Fruit fly (Drosophila melanogaster) whole organism, embryonic: ENCODE data around the gene nenya.

Experiments
- Atf-2 ChIP-seq: fragments of 200-800 bp; sonication (Bioruptor generic); optimal IDR thresholded peaks from 2 replicates; lab custom pipeline; 2016; ENCODE audit warnings: missing biosample characterization, missing genetic modification characterization
- Atf3 ChIP-seq: fragments of 200-800 bp; sonication (Bioruptor generic); optimal IDR thresholded peaks from 3 replicates; lab custom pipeline; 2016; ENCODE audit warnings: missing biosample characterization, missing genetic modification characterization
- BEAF-32 ChIP-seq: fragments of 200-800 bp; sonication (Bioruptor generic); optimal IDR thresholded peaks from 3 replicates; lab custom pipeline; 2017; ENCODE audit warnings: missing biosample characterization, missing genetic modification characterization, mild to moderate bottlenecking, moderate library complexity, missing genetic modification reagents
- Bteb2 ChIP-seq: fragments of 200-800 bp; sonication (Bioruptor generic); optimal IDR thresholded peaks from 2 replicates; lab custom pipeline; 2016; ENCODE audit warnings: missing biosample characterization, missing genetic modification characterization
- CG10267 ChIP-seq: fragments of 200-800 bp; sonication (Bioruptor generic); optimal IDR thresholded peaks from 2 replicates; lab custom pipeline; 2018; ENCODE audit warnings: missing biosample characterization, mild to moderate bottlenecking, missing genetic modification characterization, moderate library complexity
- CG10431 ChIP-seq: fragments of 200-800 bp; sonication (Bioruptor generic); optimal IDR thresholded peaks from 3 replicates; lab custom pipeline; 2018; ENCODE audit warnings: missing biosample characterization, mild to moderate bottlenecking, missing genetic modification characterization
- CG15011 ChIP-seq: fragments of 200-800 bp; sonication (Bioruptor generic); optimal IDR thresholded peaks from 3 replicates; lab custom pipeline; 2018; ENCODE audit warnings: missing biosample characterization, mild to moderate bottlenecking, missing genetic modification characterization
- CG15479 ChIP-seq: fragments of 200-800 bp; sonication (Bioruptor generic); optimal IDR thresholded peaks from 3 replicates; lab custom pipeline; 2019; ENCODE audit warnings: missing biosample characterization, mild to moderate bottlenecking, missing genetic modification characterization, moderate library complexity
- CG15514 ChIP-seq: fragments of 200-800 bp; sonication (Bioruptor generic); optimal IDR thresholded peaks from 3 replicates; lab custom pipeline; 2017; ENCODE audit warnings: missing biosample characterization, missing genetic modification characterization, mild to moderate bottlenecking, moderate library complexity, missing genetic modification reagents
- CG17359 ChIP-seq: fragments of 200-800 bp; sonication (Bioruptor generic); optimal IDR thresholded peaks from 3 replicates; lab custom pipeline; 2018; ENCODE audit warnings: missing biosample characterization, mild to moderate bottlenecking, missing genetic modification characterization, moderate library complexity
- CG17385 ChIP-seq: fragments of 200-800 bp; sonication (Bioruptor generic); optimal IDR thresholded peaks from 3 replicates; lab custom pipeline; 2018; ENCODE audit warnings: missing biosample characterization, mild to moderate bottlenecking, missing genetic modification characterization
- CG17568 ChIP-seq: fragments of 200-800 bp; sonication (Bioruptor generic); optimal IDR thresholded peaks from 2 replicates; lab custom pipeline; 2018; ENCODE audit warnings: missing biosample characterization, mild to moderate bottlenecking, missing genetic modification characterization, moderate library complexity
- CG18764 ChIP-seq: fragments of 200-800 bp; sonication (Bioruptor generic); optimal IDR thresholded peaks from 3 replicates; lab custom pipeline; 2016; ENCODE audit warnings: missing biosample characterization, missing genetic modification characterization
- CG2875 ChIP-seq: fragments of 200-800 bp; sonication (Bioruptor generic); optimal IDR thresholded peaks from 2 replicates; lab custom pipeline; 2017; ENCODE audit warnings: missing biosample characterization, mild to moderate bottlenecking, missing genetic modification characterization, missing genetic modification reagents
- CG33213 ChIP-seq: fragments of 200-800 bp; sonication (Bioruptor generic); optimal IDR thresholded peaks from 3 replicates; lab custom pipeline; 2016; ENCODE audit warnings: missing biosample characterization, missing genetic modification characterization
- CG3726 ChIP-seq: fragments of 200-800 bp; sonication (Bioruptor generic); IDR thresholded peaks from 3 replicates; pipeline ENCODE4, ENCODE4 v1.3.6; 2022; ENCODE audit warnings: missing biosample characterization, missing genetic modification characterization
- CG3838 ChIP-seq: fragments of 200-800 bp; sonication (Bioruptor generic); optimal IDR thresholded peaks from 3 replicates; lab custom pipeline; 2016; ENCODE audit warnings: missing biosample characterization, missing genetic modification characterization
- CG4282 ChIP-seq: fragments of 200-800 bp; sonication (Bioruptor generic); optimal IDR thresholded peaks from 2 replicates; lab custom pipeline; 2016; ENCODE audit warnings: missing biosample characterization, missing genetic modification characterization
- CG4617 ChIP-seq: fragments of 200-800 bp; sonication (Bioruptor generic); optimal IDR thresholded peaks from 3 replicates; lab custom pipeline; 2016; ENCODE audit warnings: missing biosample characterization, missing genetic modification characterization, borderline replicate concordance
- CG6654 ChIP-seq: fragments of 200-800 bp; sonication (Bioruptor generic); optimal IDR thresholded peaks from 2 replicates; lab custom pipeline; 2017; ENCODE audit warnings: missing biosample characterization, mild to moderate bottlenecking, missing genetic modification characterization
- CG6813 ChIP-seq: fragments of 200-800 bp; sonication (Bioruptor generic); optimal IDR thresholded peaks from 2 replicates; lab custom pipeline; 2017; ENCODE audit warnings: missing biosample characterization, missing genetic modification characterization, mild to moderate bottlenecking, moderate library complexity, missing genetic modification reagents
- CG6854 ChIP-seq: fragments of 200-800 bp; sonication (Bioruptor generic); optimal IDR thresholded peaks from 3 replicates; lab custom pipeline; 2017; ENCODE audit warnings: missing biosample characterization, mild to moderate bottlenecking, missing genetic modification characterization
- CG9876 ChIP-seq: fragments of 200-800 bp; sonication (Bioruptor generic); optimal IDR thresholded peaks from 2 replicates; lab custom pipeline; 2016; ENCODE audit warnings: missing biosample characterization, missing genetic modification characterization
- Dbx ChIP-seq: fragments of 200-800 bp; sonication (Bioruptor generic); IDR thresholded peaks from 3 replicates; pipeline ENCODE4 v1.3.6; 2022; ENCODE audit warnings: missing biosample characterization, missing genetic modification characterization
- Dek ChIP-seq: fragments of 200-800 bp; sonication (Bioruptor generic); optimal IDR thresholded peaks from 3 replicates; lab custom pipeline; 2019; ENCODE audit warnings: missing biosample characterization, mild to moderate bottlenecking, missing genetic modification characterization, moderate library complexity
- Fer3 ChIP-seq: fragments of 200-800 bp; sonication (Bioruptor generic); optimal IDR thresholded peaks from 2 replicates; lab custom pipeline; 2018; ENCODE audit warnings: missing biosample characterization, mild to moderate bottlenecking, missing genetic modification characterization, moderate library complexity
- H15 ChIP-seq: fragments of 200-800 bp; sonication (Bioruptor generic); IDR thresholded peaks from 3 replicates; pipeline ENCODE4 v1.3.6; 2022; ENCODE audit warnings: missing biosample characterization, missing genetic modification characterization
- HmgZ ChIP-seq: fragments of 200-800 bp; sonication (Bioruptor generic); optimal IDR thresholded peaks from 2 replicates; lab custom pipeline; 2018; ENCODE audit warnings: missing biosample characterization, mild to moderate bottlenecking, missing genetic modification characterization
- Hsf ChIP-seq: fragments of 200-800 bp; sonication (Bioruptor generic); optimal IDR thresholded peaks from 3 replicates; lab custom pipeline; 2016; ENCODE audit warnings: missing biosample characterization, missing genetic modification characterization
- Scr ChIP-seq: fragments of 200-800 bp; sonication (Bioruptor generic); IDR thresholded peaks from 2 replicates; pipeline ENCODE4 v1.3.6; 2022; ENCODE audit warnings: missing biosample characterization, missing genetic modification characterization; ENCODE audit not compliant: partially characterized antibody
- TFAM ChIP-seq: fragments of 200-800 bp; sonication (Bioruptor generic); optimal IDR thresholded peaks from 2 replicates; lab custom pipeline; 2017; ENCODE audit warnings: missing biosample characterization, missing genetic modification characterization, inconsistent platforms
- Xbp1 ChIP-seq: fragments of 200-800 bp; sonication (Bioruptor generic); optimal IDR thresholded peaks from 3 replicates; lab custom pipeline; 2016; ENCODE audit warnings: missing biosample characterization, mild to moderate bottlenecking, missing genetic modification characterization
- ato ChIP-seq: fragments of 200-800 bp; sonication (Bioruptor generic); IDR thresholded peaks from 2 replicates; pipeline ENCODE4 v1.3.6; 2022; ENCODE audit warnings: missing biosample characterization, missing genetic modification characterization; ENCODE audit not compliant: partially characterized antibody
- crp ChIP-seq, 2 experiments: fragments of 200-800 bp; sonication (Bioruptor generic); optimal IDR thresholded peaks; 2 replicates in 1 of 2; 3 replicates in 1 of 2; lab custom pipeline; 2017; ENCODE audit warnings: missing biosample characterization in 2 of 2, missing genetic modification characterization in 2 of 2, mild to moderate bottlenecking in 1 of 2, moderate library complexity in 1 of 2
- dmrt11E ChIP-seq: fragments of 200-800 bp; sonication (Bioruptor generic); optimal IDR thresholded peaks from 3 replicates; lab custom pipeline; 2018; ENCODE audit warnings: missing biosample characterization, mild to moderate bottlenecking, missing genetic modification characterization, moderate library complexity
- esg ChIP-seq: fragments of 200-800 bp; sonication (Bioruptor generic); conservative IDR thresholded peaks from 2 replicates; pipeline ENCODE4 v1.3.6; 2022; ENCODE audit warnings: missing biosample characterization, missing genetic modification characterization
- exex ChIP-seq: fragments of 200-800 bp; sonication (Bioruptor generic); optimal IDR thresholded peaks from 4 replicates; lab custom pipeline; 2018; ENCODE audit warnings: missing biosample characterization, mild to moderate bottlenecking, missing genetic modification characterization, moderate library complexity
- grau ChIP-seq: fragments of 200-800 bp; optimal IDR thresholded peaks from 3 replicates; lab custom pipeline; 2019; ENCODE audit warnings: missing biosample characterization, mild to moderate bottlenecking, missing genetic modification characterization, moderate library complexity
- ham ChIP-seq: fragments of 200-800 bp; sonication (Bioruptor generic); IDR thresholded peaks from 2 replicates; pipeline ENCODE4 v1.3.6; 2022; ENCODE audit warnings: missing biosample characterization, missing genetic modification characterization
- her ChIP-seq: fragments of 200-800 bp; sonication (Bioruptor generic); optimal IDR thresholded peaks from 2 replicates; lab custom pipeline; 2016; ENCODE audit warnings: missing biosample characterization, missing genetic modification characterization
- jing ChIP-seq: fragments of 200-800 bp; sonication (Bioruptor generic); optimal IDR thresholded peaks from 2 replicates; lab custom pipeline; 2018; ENCODE audit warnings: missing biosample characterization, mild to moderate bottlenecking, missing genetic modification characterization
- lbe ChIP-seq: fragments of 200-800 bp; sonication (Bioruptor generic); optimal IDR thresholded peaks from 2 replicates; lab custom pipeline; 2016; ENCODE audit warnings: missing biosample characterization, mild to moderate bottlenecking, missing genetic modification characterization
- lola ChIP-seq, 3 experiments: fragments of >200 bp in 2 of 3; fragments of 200-800 bp in 1 of 3; sonication (Bioruptor generic) in 1 of 3; optimal IDR thresholded peaks; 2 replicates each; lab custom pipeline; 2017 to 2019; ENCODE audit warnings: missing biosample characterization in 3 of 3, missing genetic modification characterization in 3 of 3, mild to moderate bottlenecking in 1 of 3, moderate library complexity in 1 of 3
- p53 ChIP-seq: fragments of 200-800 bp; sonication (Bioruptor generic); optimal IDR thresholded peaks from 2 replicates; lab custom pipeline; 2016; ENCODE audit warnings: missing biosample characterization, missing genetic modification characterization
- salm ChIP-seq: fragments of 200-800 bp; sonication (Bioruptor generic); optimal IDR thresholded peaks from 2 replicates; lab custom pipeline; 2018; ENCODE audit warnings: missing biosample characterization, mild to moderate bottlenecking, missing genetic modification characterization
- sens-2 ChIP-seq: fragments of 200-800 bp; sonication (Bioruptor generic); IDR thresholded peaks from 2 replicates; pipeline ENCODE4 v1.3.6; 2022; ENCODE audit warnings: missing biosample characterization, missing genetic modification characterization
- sima ChIP-seq: fragments of 200-800 bp; sonication (Bioruptor generic); optimal IDR thresholded peaks from 2 replicates; lab custom pipeline; 2016; ENCODE audit warnings: missing biosample characterization, missing genetic modification characterization
- sug ChIP-seq: fragments of 200-800 bp; optimal IDR thresholded peaks from 2 replicates; lab custom pipeline; 2019; ENCODE audit warnings: missing biosample characterization, mild to moderate bottlenecking, missing genetic modification characterization, moderate library complexity
- toy ChIP-seq: fragments of 200-800 bp; sonication (Bioruptor generic); IDR thresholded peaks from 2 replicates; pipeline ENCODE4 v1.3.6; 2022; ENCODE audit warnings: missing biosample characterization, missing genetic modification characterization
- vfl ChIP-seq: fragments of 200-800 bp; sonication (Bioruptor generic); optimal IDR thresholded peaks from 2 replicates; lab custom pipeline; 2016; ENCODE audit warnings: missing biosample characterization, missing genetic modification characterization
- vvl ChIP-seq: fragments of 200-800 bp; sonication (Bioruptor generic); IDR thresholded peaks from 2 replicates; pipeline ENCODE4 v1.3.6; 2022; ENCODE audit warnings: missing biosample characterization, missing genetic modification characterization

nenya gene

DNA sequence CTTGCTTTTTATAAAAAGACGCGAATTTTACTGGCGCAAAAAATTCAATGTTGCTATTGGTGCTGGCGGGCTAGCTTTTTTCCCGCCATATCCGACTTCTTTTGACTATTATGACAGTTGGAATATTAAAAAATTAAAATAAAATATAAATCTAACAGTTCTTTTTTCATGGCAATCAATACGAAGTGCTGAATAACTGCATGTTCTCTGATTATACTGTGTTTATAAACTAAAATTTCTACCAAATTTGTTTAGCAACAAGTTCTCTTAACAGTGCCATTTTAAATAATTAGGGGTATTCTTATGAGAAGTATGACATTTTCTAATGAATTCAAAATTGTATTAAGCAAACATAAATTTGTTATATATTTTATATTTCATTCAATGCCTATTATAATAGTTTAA lies 8.6 kb downstream of the nenya start, which contains the start of gene Boh1 (continued):
- peak; percentile 28 for TF ChIP-seq Dek (tag; lab: Kevin White, UChicago)
- no peak for TF ChIP-seq salm
- TF ChIP-seq vfl = no peak
- no peak for TF ChIP-seq ham (GFP tag; lab: Robert Waterston, UW)
- peak; percentile 8 for TF ChIP-seq BEAF-32 (GFP tag; lab: Kevin White, UChicago)
- no peak for TF ChIP-seq CG4282 (GFP tag; lab: Kevin White, UChicago)
- TF ChIP-seq CG10267 = peak; percentile 76
- no peak for TF ChIP-seq sens-2 (GFP tag; lab: Robert Waterston, UW)
- no peak for TF ChIP-seq Atf-2 (GFP tag; lab: Kevin White, UChicago)
- TF ChIP-seq toy (GFP tag; lab: Robert Waterston, UW) = no peak
- no peak for TF ChIP-seq ato (GFP tag; lab: Robert Waterston, UW)
- TF ChIP-seq crp (GFP tag; optimal IDR thresholded peaks at IDR 0.05; lab: Kevin White, UChicago) = no peak
- no peak for TF ChIP-seq Bteb2 (GFP tag; lab: Kevin White, UChicago)
- no peak for TF ChIP-seq jing (GFP tag; lab: Kevin White, UChicago)
- TF ChIP-seq her (GFP tag; lab: Kevin White, UChicago) = no peak
- peak; percentile 26 for TF ChIP-seq CG17359
- peak; percentile 22 for TF ChIP-seq CG33213 (GFP tag; lab: Kevin White, UChicago)
- no peak for TF ChIP-seq Atf3 (GFP tag; lab: Kevin White, UChicago)
- TF ChIP-seq grau (tag; lab: Kevin White, UChicago) = peak; percentile 41
- TF ChIP-seq CG6654 (GFP tag; lab: Kevin White, UChicago) = no peak
- no peak for TF ChIP-seq CG4617 (GFP tag; lab: Kevin White, UChicago)
- TF ChIP-seq sima = no peak
- no peak for TF ChIP-seq CG17568 (GFP tag; lab: Kevin White, UChicago)
- peak in 1 of 3 experiments; percentile 23 for TF ChIP-seq lola (GFP tag; optimal IDR thresholded peaks at IDR 0.05; lab: Kevin White, UChicago)
- TF ChIP-seq CG2875 (GFP tag; lab: Kevin White, UChicago) = no peak
- no peak for TF ChIP-seq CG6813 (GFP tag; lab: Kevin White, UChicago)
- no peak for TF ChIP-seq TFAM (GFP tag; lab: Kevin White, UChicago)
- no peak for TF ChIP-seq CG3838 (GFP tag; lab: Kevin White, UChicago)
- no peak for TF ChIP-seq CG9876
- peak; percentile 17 for TF ChIP-seq Fer3
- TF ChIP-seq CG18764 (GFP tag; lab: Kevin White, UChicago) = peak; percentile 6
- no peak for TF ChIP-seq CG10431 (GFP tag; lab: Kevin White, UChicago)
- peak; percentile 52 for TF ChIP-seq CG17385 (GFP tag; lab: Kevin White, UChicago)
- TF ChIP-seq Hsf (GFP tag; lab: Kevin White, UChicago) = no peak
- TF ChIP-seq exex (tag; lab: Kevin White, UChicago) = no peak
- TF ChIP-seq vvl = no peak
- TF ChIP-seq Dbx (GFP tag; lab: Robert Waterston, UW) = no peak
- TF ChIP-seq CG6854 (GFP tag; lab: Kevin White, UChicago) = no peak
- TF ChIP-seq esg = no peak
- peak; percentile 13 for TF ChIP-seq lbe (GFP tag; lab: Kevin White, UChicago)
- TF ChIP-seq Scr (GFP tag; lab: Robert Waterston, UW) = no peak
- TF ChIP-seq CG15011 = no peak
- no peak for TF ChIP-seq p53
- peak; percentile 48 for TF ChIP-seq sug (tag; lab: Kevin White, UChicago)
- peak; percentile 34 for TF ChIP-seq HmgZ (tag; lab: Kevin White, UChicago)
- TF ChIP-seq Xbp1 (GFP tag; lab: Kevin White, UChicago) = peak; percentile 10
- no peak for TF ChIP-seq CG3726 (GFP tag; lab: Robert Waterston, UW)
- TF ChIP-seq CG15479 (GFP tag; lab: Kevin White, UChicago) = peak; percentile 25
- TF ChIP-seq dmrt11E = peak; percentile 14
- no peak for TF ChIP-seq H15 (GFP tag; lab: Robert Waterston, UW)
- TF ChIP-seq CG15514 = peak; percentile 54
